Fruit fly (Drosophila melanogaster) S2 (cell line): ENCODE measurements around the gene Hexim.

Experiments used
- CG8478 ChIP-seq: fragments of >200 bp; optimal IDR thresholded peaks from 2 replicates; lab custom pipeline; 2018
- CTCF ChIP-seq, 2 experiments: fragments of >200 bp; optimal IDR thresholded peaks; 2 replicates each; lab custom pipeline; 2018

Gene Hexim

dm6 chr3R:14653039-14653852 is 6.0 kb upstream of the Hexim start:
- TF ChIP-seq CTCF (optimal IDR thresholded peaks at IDR 0.05; lab: Kevin White, UChicago) (no peak), CG8478 (lab: Kevin White, UChicago) (no peak)

- TF ChIP-seq CTCF (optimal IDR thresholded peaks at IDR 0.05; lab: Kevin White, UChicago) (no peak), CG8478 (lab: Kevin White, UChicago) (no peak)
These were observed 4.8 kb upstream of the Hexim start for dm6 chr3R:14654231-14654975.

dm6 chr3R:14654976-14655896 is 4.0 kb upstream of the Hexim start:
- TF ChIP-seq CTCF (optimal IDR thresholded peaks at IDR 0.05; lab: Kevin White, UChicago): no peak
- no peak for TF ChIP-seq CG8478 (lab: Kevin White, UChicago)

- TF ChIP-seq CG8478 (lab: Kevin White, UChicago) (no peak), CTCF (optimal IDR thresholded peaks at IDR 0.05; lab: Kevin White, UChicago) (no peak)
These were observed 3.1 kb upstream of the Hexim start for dm6 chr3R:14655912-14656700.

- no peak for TF ChIP-seq CTCF (optimal IDR thresholded peaks at IDR 0.05; lab: Kevin White, UChicago)
- no peak for TF ChIP-seq CG8478 (lab: Kevin White, UChicago)
These were observed 2.3 kb upstream of the Hexim start, which contains the start of gene CG3505 for dm6 chr3R:14656760-14657604. CG3505 (plus strand) TSS chr3R:14657447.

dm6 chr3R:14657605-14657910 is 1.7 kb upstream of the Hexim start:
- TF ChIP-seq CG8478 (lab: Kevin White, UChicago): no peak
- no peak for TF ChIP-seq CTCF (optimal IDR thresholded peaks at IDR 0.05; lab: Kevin White, UChicago)

dm6 chr3R:14658170-14658569 is 1.1 kb upstream of the Hexim start:
- TF ChIP-seq CG8478 (lab: Kevin White, UChicago): no peak
- TF ChIP-seq CTCF (optimal IDR thresholded peaks at IDR 0.05; lab: Kevin White, UChicago): no peak

dm6 chr3R:14662989-14663500 is 3.8 kb downstream of the Hexim start, which contains the start of the genes Rad17 and BigH1:
Rad17 (minus strand) TSS chr3R:14663197.
BigH1 (plus strand) TSS chr3R:14663450.
- TF ChIP-seq CTCF (optimal IDR thresholded peaks at IDR 0.05; lab: Kevin White, UChicago): no peak
- TF ChIP-seq CG8478 (lab: Kevin White, UChicago): no peak

dm6 chr3R:14670840-14671239 is 11.6 kb downstream of the Hexim start:
- TF ChIP-seq CG8478 (lab: Kevin White, UChicago): no peak

- TF ChIP-seq CTCF (optimal IDR thresholded peaks at IDR 0.05; lab: Kevin White, UChicago) (no peak), CG8478 (lab: Kevin White, UChicago) (no peak)
These were observed 13.7 kb downstream of the Hexim start for dm6 chr3R:14672915-14673314.

- TF ChIP-seq CG8478 (lab: Kevin White, UChicago): no peak
- TF ChIP-seq CTCF (optimal IDR thresholded peaks at IDR 0.05; lab: Kevin White, UChicago): no peak
These were observed 15.5 kb downstream of the Hexim start for dm6 chr3R:14674762-14675161.

- TF ChIP-seq CTCF (optimal IDR thresholded peaks at IDR 0.05; lab: Kevin White, UChicago) (no peak), CG8478 (lab: Kevin White, UChicago) (no peak)
These were observed 17.8 kb downstream of the Hexim start for dm6 chr3R:14677065-14677464.

- no peak for TF ChIP-seq CTCF (optimal IDR thresholded peaks at IDR 0.05; lab: Kevin White, UChicago)
- no peak for TF ChIP-seq CG8478 (lab: Kevin White, UChicago)
These were observed 18.6 kb downstream of the Hexim start for dm6 chr3R:14677814-14678213.
